Fruit fly (Drosophila melanogaster): ENCODE data around the gene Chsy.
A peak's percentile ranks its signal among the peaks of the same experiment; 100 is the strongest.

The Chsy gene

DNA sequence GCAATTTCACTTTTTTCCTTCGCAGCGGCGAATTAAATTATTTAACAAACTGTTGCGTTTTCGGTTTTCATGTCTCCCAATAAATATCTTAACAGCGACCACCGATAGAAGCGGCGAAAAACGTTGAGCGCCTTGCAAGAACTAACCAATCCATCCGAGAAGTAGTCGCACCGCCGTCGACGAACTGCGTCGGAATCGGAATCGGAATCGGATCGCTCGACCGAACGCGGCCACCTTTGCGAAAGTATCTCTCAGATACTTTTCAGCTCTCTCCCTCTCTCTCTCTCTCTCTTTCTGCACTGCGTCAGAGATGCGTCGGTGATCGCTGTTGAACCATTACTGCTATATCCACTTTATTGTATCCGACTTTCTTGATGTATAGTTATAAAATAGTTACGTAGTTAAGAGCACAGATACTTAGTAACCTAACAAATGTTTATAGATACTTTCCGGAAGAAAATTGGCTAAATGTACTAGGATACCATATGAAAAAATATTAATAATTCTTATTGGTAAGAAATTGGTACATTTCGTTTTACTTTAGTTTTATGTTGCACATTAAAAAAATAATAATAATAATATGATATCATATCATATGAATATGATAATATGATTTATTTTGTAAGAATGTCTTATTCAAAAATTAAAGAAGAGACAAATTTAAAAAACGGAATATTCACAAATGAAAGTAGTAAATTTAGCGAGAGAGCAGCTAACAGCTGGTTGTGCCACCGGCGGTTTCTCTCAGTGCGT lies at the start of gene Chsy (continued):
- no peak for TF ChIP-seq Sry-δ (GFP tag; optimal IDR thresholded peaks at IDR 0.05)
- no peak for TF ChIP-seq tup (GFP tag; optimal IDR thresholded peaks at IDR 0.05)
- no peak for TF ChIP-seq CG8290 (GFP tag; optimal IDR thresholded peaks at IDR 0.05)
- no peak for TF ChIP-seq CG8290 (tag; optimal IDR thresholded peaks at IDR 0.05)
- no peak for TF ChIP-seq lilli (GFP tag; optimal IDR thresholded peaks at IDR 0.05)
- TF ChIP-seq sens (GFP tag): peak; percentile 56
- no peak for TF ChIP-seq insv (GFP tag; optimal IDR thresholded peaks at IDR 0.05)
- no peak for TF ChIP-seq tll (GFP tag; optimal IDR thresholded peaks at IDR 0.05)
- no peak for TF ChIP-seq CG18476 (GFP tag; optimal IDR thresholded peaks at IDR 0.05)
- no peak for TF ChIP-seq CG13296 (GFP tag; optimal IDR thresholded peaks at IDR 0.05)
- no peak for TF ChIP-seq sug (tag; optimal IDR thresholded peaks at IDR 0.05)
- TF ChIP-seq Gsc (GFP tag; IDR thresholded peaks at IDR 0.05): no peak
- TF ChIP-seq CG2120 (GFP tag; optimal IDR thresholded peaks at IDR 0.05): no peak
- TF ChIP-seq Hr39 (optimal IDR thresholded peaks at IDR 0.05): no peak
- TF ChIP-seq chinmo (GFP tag; IDR thresholded peaks at IDR 0.05; ENCODE audit: partially characterized antibody): peak; percentile 78; the same call in 3 of the 4 replicates
- TF ChIP-seq prd (optimal IDR thresholded peaks at IDR 0.05): no peak
- peak; percentile 24; the same call in 1 of the 3 replicates for TF ChIP-seq prd (GFP tag; IDR thresholded peaks at IDR 0.05)
- TF ChIP-seq Hr51 (GFP tag; optimal IDR thresholded peaks at IDR 0.05): peak in 1 of 2 experiments; percentile 10
- TF ChIP-seq HmgD (GFP tag; optimal IDR thresholded peaks at IDR 0.05): no peak
- no peak for TF ChIP-seq crol (GFP tag; IDR thresholded peaks at IDR 0.05)
- TF ChIP-seq Fer3 (tag; optimal IDR thresholded peaks at IDR 0.05): no peak
- TF ChIP-seq Camta (GFP tag; optimal IDR thresholded peaks at IDR 0.05): no peak
- TF ChIP-seq Sox102F (GFP tag; optimal IDR thresholded peaks at IDR 0.05): no peak
- TF ChIP-seq CG6175 (GFP tag; IDR thresholded peaks at IDR 0.05): no peak
- peak; percentile 53; the same call in 1 of the 2 replicates for TF ChIP-seq Adf1 (GFP tag; IDR thresholded peaks at IDR 0.05)
- TF ChIP-seq bowl (GFP tag; IDR thresholded peaks at IDR 0.05): no peak
- TF ChIP-seq CG7987 (GFP tag; optimal IDR thresholded peaks at IDR 0.05): no peak
- TF ChIP-seq CG10209 (GFP tag; optimal IDR thresholded peaks at IDR 0.05): no peak
- TF ChIP-seq org-1 (GFP tag; optimal IDR thresholded peaks at IDR 0.05): no peak
- TF ChIP-seq Lpt (GFP tag; optimal IDR thresholded peaks at IDR 0.05): no peak
- TF ChIP-seq al (GFP tag; IDR thresholded peaks at IDR 0.05): no peak
- TF ChIP-seq Spps (tag; optimal IDR thresholded peaks at IDR 0.05): no peak
- no peak for TF ChIP-seq sob (GFP tag; IDR thresholded peaks at IDR 0.05)
- no peak for TF ChIP-seq psq (GFP tag; optimal IDR thresholded peaks at IDR 0.05)
- TF ChIP-seq ab (GFP tag; optimal IDR thresholded peaks at IDR 0.05): no peak
- no peak for TF ChIP-seq Rx (GFP tag; IDR thresholded peaks at IDR 0.05)
- TF ChIP-seq jumu (GFP tag; optimal IDR thresholded peaks at IDR 0.05): no peak
- TF ChIP-seq CG32767 (GFP tag; IDR thresholded peaks at IDR 0.05): no peak
- TF ChIP-seq pzg (GFP tag; optimal IDR thresholded peaks at IDR 0.05): no peak
- no peak for TF ChIP-seq CG17568 (GFP tag; optimal IDR thresholded peaks at IDR 0.05)
- no peak for TF ChIP-seq CG30431 (GFP tag; optimal IDR thresholded peaks at IDR 0.05)
- peak; percentile 15 for TF ChIP-seq lab (GFP tag; optimal IDR thresholded peaks at IDR 0.05)
- TF ChIP-seq CG4282 (GFP tag; optimal IDR thresholded peaks at IDR 0.05): no peak
- TF ChIP-seq maf-S (GFP tag; optimal IDR thresholded peaks at IDR 0.05): no peak
- no peak for TF ChIP-seq luna (GFP tag; optimal IDR thresholded peaks at IDR 0.05)
- no peak for TF ChIP-seq Dll (GFP tag; IDR thresholded peaks at IDR 0.05; ENCODE audit: partially characterized antibody)
- no peak for TF ChIP-seq eyg (GFP tag; optimal IDR thresholded peaks at IDR 0.05)
- TF ChIP-seq ewg (GFP tag; optimal IDR thresholded peaks at IDR 0.05): no peak
- no peak for TF ChIP-seq CHES-1-like (GFP tag; optimal IDR thresholded peaks at IDR 0.05)
- no peak for TF ChIP-seq BEAF-32 (GFP tag; optimal IDR thresholded peaks at IDR 0.05)
- TF ChIP-seq Xrp1 (GFP tag; IDR thresholded peaks at IDR 0.05): peak; percentile 56; the same call in 1 of the 2 replicates

All from whole organism, embryonic.